Fruit fly (Drosophila melanogaster): Measurements from ENCODE around the gene Cpr65Ea.

The Cpr65Ea gene

DNA sequence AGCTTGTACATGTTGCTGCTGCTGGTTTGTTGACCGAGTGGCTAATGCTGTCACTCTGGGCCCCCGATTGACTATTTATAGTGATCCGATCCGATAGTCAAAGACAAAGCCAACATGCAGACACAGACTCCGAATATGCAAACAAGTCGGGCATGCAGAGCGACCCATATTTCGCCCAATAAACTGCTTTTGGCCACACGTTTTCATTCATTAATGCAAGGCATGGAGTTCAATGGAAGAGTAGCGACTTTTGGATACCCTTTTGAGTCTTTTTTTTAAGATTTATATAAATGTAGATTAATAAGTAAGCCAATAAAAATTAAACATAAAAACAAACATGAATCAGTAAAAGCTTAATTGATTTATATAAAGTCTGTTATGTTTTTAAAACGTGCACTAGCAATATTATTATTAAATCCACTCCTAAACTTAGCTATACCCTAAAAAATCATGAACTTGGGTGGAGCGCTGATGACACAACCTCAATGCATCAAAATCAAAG, at the start of gene Cpr65Ea:
Gene Cpr65Ea, minus strand, starts transcription at position 51 of the 502 bp plus-strand sequence.
- TF ChIP-seq gl (tag; optimal IDR thresholded peaks at IDR 0.05): no peak
- no peak for TF ChIP-seq CG12605 (GFP tag; IDR thresholded peaks at IDR 0.05)
- no peak for TF ChIP-seq CG32121 (GFP tag; IDR thresholded peaks at IDR 0.05)
- TF ChIP-seq CG14655 (GFP tag; optimal IDR thresholded peaks at IDR 0.05): no peak
- no peak for TF ChIP-seq EcR (GFP tag; optimal IDR thresholded peaks at IDR 0.05)
- no peak for TF ChIP-seq CG34367 (tag; optimal IDR thresholded peaks at IDR 0.05)

DNA sequence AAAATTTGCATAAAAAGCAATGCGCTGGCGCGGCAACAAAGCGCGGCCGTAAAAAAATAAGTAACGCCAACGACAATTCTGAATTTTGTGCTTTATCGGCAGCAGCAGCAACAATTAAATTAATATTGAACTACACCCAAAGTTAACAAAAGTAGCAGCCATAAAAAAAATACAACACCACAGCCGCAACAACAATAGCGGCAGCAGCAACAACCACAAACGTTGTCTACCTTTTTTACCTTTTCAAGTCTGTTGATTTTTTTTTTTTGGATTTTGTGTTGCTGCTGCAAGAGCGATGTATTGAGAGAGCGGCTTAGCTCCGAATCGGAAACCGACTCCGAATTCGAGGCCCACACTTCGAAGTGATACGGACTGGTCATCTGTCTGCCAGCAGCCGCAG, 48.4 kb upstream of the Cpr65Ea start:
- TF ChIP-seq CG9948 (tag; optimal IDR thresholded peaks at IDR 0.05): peak; percentile 10
- TF ChIP-seq CG34367 (tag; optimal IDR thresholded peaks at IDR 0.05): peak; percentile 58
- no peak for TF ChIP-seq CG32121 (GFP tag; IDR thresholded peaks at IDR 0.05)
- TF ChIP-seq rn (GFP tag; IDR thresholded peaks at IDR 0.05): no peak
- TF ChIP-seq CG4496 (GFP tag; IDR thresholded peaks at IDR 0.05): peak; percentile 86
- peak; percentile 59; the same call in 1 of the 3 replicates for TF ChIP-seq fd96Ca (GFP tag; IDR thresholded peaks at IDR 0.05)
- TF ChIP-seq CG15710 (tag; optimal IDR thresholded peaks at IDR 0.05): peak; percentile 50
- TF ChIP-seq CG17806 (tag; optimal IDR thresholded peaks at IDR 0.05): peak; percentile 49
- TF ChIP-seq CG12605 (GFP tag; IDR thresholded peaks at IDR 0.05): peak; percentile 78
- TF ChIP-seq Ets98B (GFP tag; IDR thresholded peaks at IDR 0.05): peak; percentile 53
- peak; percentile 85 for TF ChIP-seq gl (tag; optimal IDR thresholded peaks at IDR 0.05)
- TF ChIP-seq CG8159 (tag; optimal IDR thresholded peaks at IDR 0.05): peak; percentile 42
- TF ChIP-seq CG13204 (GFP tag; optimal IDR thresholded peaks at IDR 0.05): peak; percentile 58
- no peak for TF ChIP-seq D1 (tag; optimal IDR thresholded peaks at IDR 0.05)
- TF ChIP-seq CG8301 (tag; optimal IDR thresholded peaks at IDR 0.05): no peak
- TF ChIP-seq CG10348 (GFP tag; IDR thresholded peaks at IDR 0.05): no peak
- peak; percentile 41 for TF ChIP-seq Pif1A (GFP tag; optimal IDR thresholded peaks at IDR 0.05)

DNA sequence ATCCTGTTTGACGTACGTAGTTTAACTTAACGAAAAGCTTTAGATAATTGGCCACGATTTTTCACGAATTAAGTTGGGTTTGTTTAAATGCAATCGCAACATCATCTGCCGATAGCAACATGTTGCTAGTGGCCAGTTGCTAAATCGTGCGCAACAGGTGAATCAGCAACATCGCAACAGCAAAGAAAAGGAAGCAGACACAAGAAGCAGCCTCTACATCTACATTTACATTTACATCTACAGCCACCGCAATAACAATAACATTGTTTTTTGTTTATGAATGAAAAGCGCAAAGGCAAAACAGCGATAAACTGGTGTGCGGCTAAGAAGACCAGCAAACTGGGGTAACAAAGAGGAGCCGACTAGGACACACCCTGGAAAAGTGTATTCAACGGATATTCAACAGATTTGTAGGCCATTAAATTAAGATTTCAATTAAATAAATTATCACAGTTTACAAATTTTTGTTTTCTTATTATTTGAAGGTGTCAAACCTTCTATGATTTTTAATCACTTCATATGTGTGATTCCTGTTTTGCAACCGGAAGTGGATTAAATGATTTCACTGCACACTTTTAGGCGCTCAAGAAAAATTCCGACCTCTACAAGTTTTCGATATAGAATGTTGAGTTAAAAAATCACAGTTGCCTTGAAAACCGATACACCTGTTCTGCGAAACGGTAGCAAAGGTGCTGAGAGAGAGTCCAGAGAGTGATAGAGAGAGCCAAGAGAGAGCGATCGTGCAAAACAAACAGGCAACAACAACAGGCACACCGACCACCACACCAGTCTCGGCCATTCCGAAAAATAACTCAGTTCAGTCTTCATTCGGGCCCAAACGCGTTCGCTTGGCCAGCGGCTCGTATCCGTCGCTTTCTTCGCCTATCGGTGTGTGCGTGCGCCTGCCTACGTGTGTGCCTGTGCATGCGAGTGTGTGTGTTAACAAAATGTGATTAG, 47.6 kb upstream of the Cpr65Ea start, which contains the start of gene melt:
Gene melt, plus strand, starts transcription at position 818 of the 957 bp plus-strand sequence.
- TF ChIP-seq CG4496 (GFP tag; IDR thresholded peaks at IDR 0.05) (peak; percentile 75), Snoo (tag; optimal IDR thresholded peaks at IDR 0.05) (peak; percentile 87), CG9948 (tag; optimal IDR thresholded peaks at IDR 0.05) (peak; percentile 81), Pif1B (GFP tag; optimal IDR thresholded peaks at IDR 0.05) (peak; percentile 89), gl (tag; optimal IDR thresholded peaks at IDR 0.05) (no peak), D1 (tag; optimal IDR thresholded peaks at IDR 0.05) (peak; percentile 73), Pif1A (GFP tag; optimal IDR thresholded peaks at IDR 0.05) (peak; percentile 91), CG10348 (GFP tag; IDR thresholded peaks at IDR 0.05) (peak; percentile 12; the same call in 1 of the 2 replicates), rn (GFP tag; IDR thresholded peaks at IDR 0.05) (no peak), CG13204 (GFP tag; optimal IDR thresholded peaks at IDR 0.05) (peak; percentile 38), CG34367 (tag; optimal IDR thresholded peaks at IDR 0.05) (peak; percentile 73), CG12605 (GFP tag; IDR thresholded peaks at IDR 0.05) (no peak; the same call in 1 of the 2 replicates), CG15710 (tag; optimal IDR thresholded peaks at IDR 0.05) (peak; percentile 81), CG32121 (GFP tag; IDR thresholded peaks at IDR 0.05) (peak; percentile 69), fd96Ca (GFP tag; IDR thresholded peaks at IDR 0.05) (peak; percentile 75), Ets98B (GFP tag; IDR thresholded peaks at IDR 0.05) (peak; percentile 54), CG14655 (GFP tag; optimal IDR thresholded peaks at IDR 0.05) (peak; percentile 93), EcR (GFP tag; optimal IDR thresholded peaks at IDR 0.05) (no peak), CG8159 (tag; optimal IDR thresholded peaks at IDR 0.05) (peak; percentile 87), CG17806 (tag; optimal IDR thresholded peaks at IDR 0.05) (peak; percentile 72), CG8301 (tag; optimal IDR thresholded peaks at IDR 0.05) (peak; percentile 90)

DNA sequence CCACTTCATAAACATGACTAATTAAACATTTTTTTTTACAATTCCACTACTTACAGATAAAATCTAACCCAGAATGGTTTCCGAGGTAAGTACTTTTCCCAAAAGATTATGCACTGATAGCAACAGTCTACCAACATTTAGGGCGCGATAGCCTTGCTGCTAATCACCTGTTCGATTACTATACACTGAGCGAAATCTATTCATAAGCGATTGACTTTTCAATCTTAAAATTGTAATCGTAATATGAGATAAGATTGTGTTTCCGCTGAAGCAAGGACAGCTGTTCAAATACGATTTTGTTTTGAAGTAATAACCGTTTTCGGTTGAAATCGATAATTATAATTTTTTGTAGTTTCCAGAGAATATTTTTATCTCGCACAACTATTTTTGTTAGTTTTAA, 46.2 kb upstream of the Cpr65Ea start:
- no peak for TF ChIP-seq CG13204 (GFP tag; optimal IDR thresholded peaks at IDR 0.05)
- TF ChIP-seq Ets98B (GFP tag; IDR thresholded peaks at IDR 0.05): no peak
- TF ChIP-seq CG9948 (tag; optimal IDR thresholded peaks at IDR 0.05): no peak
- TF ChIP-seq CG8159 (tag; optimal IDR thresholded peaks at IDR 0.05): no peak
- no peak for TF ChIP-seq Pif1B (GFP tag; optimal IDR thresholded peaks at IDR 0.05)
- TF ChIP-seq EcR (GFP tag; optimal IDR thresholded peaks at IDR 0.05): no peak
- no peak for TF ChIP-seq Snoo (tag; optimal IDR thresholded peaks at IDR 0.05)
- TF ChIP-seq CG4496 (GFP tag; IDR thresholded peaks at IDR 0.05): no peak
- no peak for TF ChIP-seq CG15710 (tag; optimal IDR thresholded peaks at IDR 0.05)
- no peak for TF ChIP-seq CG10348 (GFP tag; IDR thresholded peaks at IDR 0.05)
- no peak for TF ChIP-seq fd96Ca (GFP tag; IDR thresholded peaks at IDR 0.05)
- TF ChIP-seq CG12605 (GFP tag; IDR thresholded peaks at IDR 0.05): no peak
- no peak for TF ChIP-seq rn (GFP tag; IDR thresholded peaks at IDR 0.05)
- TF ChIP-seq CG14655 (GFP tag; optimal IDR thresholded peaks at IDR 0.05): no peak
- TF ChIP-seq CG34367 (tag; optimal IDR thresholded peaks at IDR 0.05): no peak
- TF ChIP-seq gl (tag; optimal IDR thresholded peaks at IDR 0.05): no peak
- no peak for TF ChIP-seq CG8301 (tag; optimal IDR thresholded peaks at IDR 0.05)
- no peak for TF ChIP-seq CG17806 (tag; optimal IDR thresholded peaks at IDR 0.05)
- no peak for TF ChIP-seq CG32121 (GFP tag; IDR thresholded peaks at IDR 0.05)

DNA sequence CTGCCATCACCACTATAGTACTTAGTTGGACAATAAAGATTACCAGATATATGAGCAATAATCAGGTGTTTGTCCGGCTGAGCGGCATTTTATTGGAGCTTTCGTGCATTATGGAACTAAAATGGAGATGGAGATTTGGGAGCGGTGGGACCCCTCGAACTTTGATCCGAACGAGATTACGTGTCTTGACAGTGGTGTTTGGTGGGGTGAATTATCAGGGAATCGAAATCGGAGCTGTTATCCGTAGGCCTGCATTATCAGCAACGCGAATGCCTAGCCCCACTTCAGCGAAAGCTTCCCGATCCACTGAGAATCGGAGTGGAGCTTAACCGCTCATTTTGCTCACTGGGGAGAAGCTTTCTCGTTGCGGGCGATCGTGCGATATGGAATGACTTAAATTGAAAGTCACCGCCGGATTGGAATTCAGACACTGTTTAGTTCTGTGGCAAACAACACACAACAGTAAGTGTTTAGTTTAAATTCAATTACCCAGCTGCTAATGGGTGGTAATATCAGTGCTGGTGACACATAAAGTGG, 45.1 kb upstream of the Cpr65Ea start, which contains the start of gene Acbp2:
Gene Acbp2, plus strand, starts transcription at position 417 of the 537 bp plus-strand sequence.
- TF ChIP-seq CG12605 (GFP tag; IDR thresholded peaks at IDR 0.05) (no peak), EcR (GFP tag; optimal IDR thresholded peaks at IDR 0.05) (no peak)

Data from whole organism, pupa.